Fruit fly (Drosophila melanogaster): Measurements from ENCODE around the gene ras.

dm6 chrX:10757616-10758078 lies 13.3 kb downstream of the ras start, which contains the start of gene Rph:
- TF ChIP-seq pan (optimal IDR thresholded peaks at IDR 0.05) (no peak), psq (optimal IDR thresholded peaks at IDR 0.05) (no peak), Dll (optimal IDR thresholded peaks at IDR 0.05) (no peak), usp (GFP tag; optimal IDR thresholded peaks at IDR 0.05) (no peak), CG8478 (optimal IDR thresholded peaks at IDR 0.05) (no peak)

Measured in whole organism.